Fruit fly (Drosophila melanogaster): ENCODE measurements around the gene Spn27A.
A peak's percentile ranks its signal among the peaks of the same experiment; 100 is the strongest.

DNA sequence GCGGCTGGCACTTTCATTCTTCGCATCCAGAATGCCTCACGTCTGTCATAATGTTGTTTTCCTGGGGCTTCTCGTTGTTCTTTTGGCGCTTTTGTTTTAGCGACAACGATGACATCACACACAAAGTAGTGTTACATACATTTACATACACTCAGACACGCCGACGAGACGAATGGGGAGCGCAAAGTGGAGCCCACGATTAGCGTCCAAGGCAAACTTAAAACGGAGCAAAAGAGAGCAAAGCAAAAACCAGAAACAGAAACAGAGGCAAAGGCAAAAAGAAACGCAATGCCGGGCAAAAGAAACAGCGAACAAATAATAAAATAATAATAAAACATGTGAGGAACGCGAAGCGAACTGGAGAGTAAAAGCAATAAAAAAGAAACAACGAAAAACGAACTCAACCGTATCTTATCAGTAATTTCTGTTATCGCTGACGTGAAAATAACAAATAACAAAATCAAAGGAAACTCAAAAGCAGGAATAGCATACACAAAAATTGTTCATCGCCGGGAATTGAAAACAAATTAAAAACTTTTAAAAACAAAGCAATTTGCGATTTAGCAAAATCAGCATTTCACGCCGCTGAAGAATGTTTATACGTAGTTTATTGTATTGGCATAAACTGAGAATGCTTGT is 28.6 kb downstream of the Spn27A start:
- TF ChIP-seq GATAd (GFP tag; optimal IDR thresholded peaks at IDR 0.05), result no peak
- TF ChIP-seq Dif (GFP tag; optimal IDR thresholded peaks at IDR 0.05; ENCODE audit: partially characterized antibody), result no peak
- TF ChIP-seq Vsx2 (GFP tag; optimal IDR thresholded peaks at IDR 0.05; ENCODE audit: partially characterized antibody), result peak; percentile 7
- no peak for TF ChIP-seq ey (GFP tag; optimal IDR thresholded peaks at IDR 0.05)
- TF ChIP-seq Jra (GFP tag; optimal IDR thresholded peaks at IDR 0.05), result no peak
- TF ChIP-seq CG32264 (GFP tag; optimal IDR thresholded peaks at IDR 0.05), result peak; percentile 11
